Worm (Caenorhabditis elegans): Measurements from ENCODE around the gene C50E10.2.

- TF ChIP-seq med-1 (GFP tag; optimal IDR thresholded peaks at IDR 0.05; ENCODE audit: insufficient read depth) (no peak), flt-1 (GFP tag; IDR thresholded peaks at IDR 0.05) (no peak), ztf-23 (GFP tag; IDR thresholded peaks at IDR 0.05) (no peak), tab-1 (GFP tag; IDR thresholded peaks at IDR 0.05) (no peak), ref-1 (GFP tag; conservative IDR thresholded peaks at IDR 0.05) (no peak), klf-2 (GFP tag; conservative IDR thresholded peaks at IDR 0.05) (no peak), ztf-29 (GFP tag; IDR thresholded peaks at IDR 0.05) (no peak), T22C8.4 (GFP tag; IDR thresholded peaks at IDR 0.05) (peak; percentile 95)
Observed at ce11 chrII:12301233-12301632, 8.3 kb downstream of the C50E10.2 start.

Data from whole organism, midembryonic.